Fruit fly (Drosophila melanogaster) S2 (cell line): Measurements from ENCODE around the gene Rbfox1.

Experiments
- CG8478 ChIP-seq: fragments of >200 bp; optimal IDR thresholded peaks from 2 replicates; lab custom pipeline; 2018
- CTCF ChIP-seq, 2 experiments: fragments of >200 bp; optimal IDR thresholded peaks; 2 replicates each; lab custom pipeline; 2018

- no peak for TF ChIP-seq CG8478 (lab: Kevin White, UChicago)
- no peak for TF ChIP-seq CTCF (optimal IDR thresholded peaks at IDR 0.05; lab: Kevin White, UChicago)
Measured at dm6 chr3L:10516707-10517450, 35.7 kb downstream of the Rbfox1 start.
